Fruit fly (Drosophila melanogaster) whole organism, embryonic: ENCODE data around the gene CG10064.

Experiments
- CG10565 ChIP-seq: fragments of 200-800 bp; sonication (Bioruptor generic); optimal IDR thresholded peaks from 3 replicates; lab custom pipeline; 2016; ENCODE audit warnings: missing biosample characterization, mild to moderate bottlenecking, missing genetic modification characterization
- CG12155 ChIP-seq: fragments of 200-800 bp; sonication (Bioruptor generic); optimal IDR thresholded peaks from 3 replicates; lab custom pipeline; 2016; ENCODE audit warnings: missing biosample characterization, missing genetic modification characterization
- CG34422 ChIP-seq: fragments of 200-800 bp; sonication (Bioruptor generic); IDR thresholded peaks from 3 replicates; pipeline ENCODE4 v1.3.6; 2022; ENCODE audit warnings: missing biosample characterization, missing genetic modification characterization
- CG3995 ChIP-seq: fragments of 200-800 bp; sonication (Bioruptor generic); optimal IDR thresholded peaks from 3 replicates; lab custom pipeline; 2016; ENCODE audit warnings: missing biosample characterization, missing genetic modification characterization
- CG4282 ChIP-seq: fragments of 200-800 bp; sonication (Bioruptor generic); optimal IDR thresholded peaks from 2 replicates; lab custom pipeline; 2016; ENCODE audit warnings: missing biosample characterization, missing genetic modification characterization
- CG7928 ChIP-seq: fragments of 200-800 bp; sonication (Bioruptor generic); optimal IDR thresholded peaks from 2 replicates; lab custom pipeline; 2017; ENCODE audit warnings: missing biosample characterization, mild to moderate bottlenecking, missing genetic modification characterization
- Optix ChIP-seq: fragments of 200-800 bp; sonication (Bioruptor generic); IDR thresholded peaks from 3 replicates; pipeline ENCODE4 v1.3.6; 2022; ENCODE audit warnings: missing biosample characterization, missing genetic modification characterization
- cato ChIP-seq: fragments of 200-800 bp; sonication (Bioruptor generic); optimal IDR thresholded peaks from 2 replicates; lab custom pipeline; 2016; ENCODE audit warnings: missing biosample characterization, missing genetic modification characterization, borderline replicate concordance
- ci ChIP-seq: fragments of 200-800 bp; sonication (Bioruptor generic); IDR thresholded peaks from 3 replicates; pipeline ENCODE4 v1.3.6; 2022; ENCODE audit warnings: missing biosample characterization, missing genetic modification characterization
- gcm2 ChIP-seq: fragments of 200-800 bp; sonication (Bioruptor generic); optimal IDR thresholded peaks from 2 replicates; lab custom pipeline; 2016; ENCODE audit warnings: missing biosample characterization, missing genetic modification characterization
- gro ChIP-seq: fragments of 200-800 bp; sonication (Bioruptor generic); optimal IDR thresholded peaks from 2 replicates; lab custom pipeline; 2016; ENCODE audit warnings: missing biosample characterization, missing genetic modification characterization
- psq ChIP-seq: fragments of 200-800 bp; sonication (Bioruptor generic); optimal IDR thresholded peaks from 2 replicates; lab custom pipeline; 2017; ENCODE audit warnings: missing biosample characterization, missing genetic modification characterization
- sisA ChIP-seq: fragments of 200-800 bp; sonication (Bioruptor generic); IDR thresholded peaks from 2 replicates; pipeline ENCODE4 v1.3.6; 2022; ENCODE audit warnings: missing biosample characterization, missing genetic modification characterization

DNA sequence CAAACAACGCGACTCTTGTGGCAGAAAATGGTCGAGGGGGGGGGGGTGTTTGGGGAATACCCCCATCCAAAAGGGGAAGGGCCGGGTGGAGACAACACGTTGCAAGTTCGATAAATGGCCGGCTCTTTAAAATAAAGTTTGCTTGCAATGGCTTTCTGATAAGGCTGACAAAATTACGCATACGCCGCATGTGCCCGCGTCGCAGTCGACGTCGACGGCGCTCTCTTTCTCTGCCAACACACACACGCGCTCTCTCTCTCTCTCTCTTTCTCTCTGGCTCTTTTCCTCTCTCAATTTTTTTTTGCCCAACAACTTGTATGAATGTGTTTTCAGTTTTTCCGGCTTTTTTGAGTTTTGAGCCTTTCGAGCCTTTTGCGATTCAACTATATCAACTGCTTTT, 29.7 kb upstream of the CG10064 start:
- TF ChIP-seq CG4282 (GFP tag; lab: Kevin White, UChicago) (no peak), Optix (GFP tag; lab: Robert Waterston, UW) (no peak), ci (no peak), sisA (GFP tag; lab: Robert Waterston, UW) (no peak), psq (no peak), CG7928 (GFP tag; lab: Kevin White, UChicago) (no peak), CG10565 (no peak), CG34422 (GFP tag; lab: Robert Waterston, UW) (no peak), gro (GFP tag; lab: Kevin White, UChicago) (no peak), CG12155 (no peak), gcm2 (GFP tag; lab: Kevin White, UChicago) (no peak), cato (GFP tag; lab: Kevin White, UChicago) (no peak), CG3995 (GFP tag; lab: Kevin White, UChicago) (no peak)
